Fruit fly (Drosophila melanogaster) whole organism, embryonic: ENCODE results near the gene Nup98-96.

Source experiments
- ATbp ChIP-seq: fragments of 200-800 bp; sonication (Bioruptor generic); optimal IDR thresholded peaks from 2 replicates; lab custom pipeline; 2017; ENCODE audit warnings: missing biosample characterization, mild to moderate bottlenecking, missing genetic modification characterization, missing genetic modification reagents
- Abd-B ChIP-seq: fragments of 200-800 bp; sonication (Bioruptor generic); optimal IDR thresholded peaks from 2 replicates; lab custom pipeline; 2018; ENCODE audit warnings: missing biosample characterization, mild to moderate bottlenecking, missing genetic modification characterization, moderate library complexity
- Awh ChIP-seq: fragments of 200-800 bp; sonication (Bioruptor generic); IDR thresholded peaks from 2 replicates; pipeline ENCODE4, ENCODE4 v1.3.6; 2022; ENCODE audit warnings: missing biosample characterization, missing genetic modification characterization
- Bdp1 ChIP-seq: fragments of 200-800 bp; sonication (Bioruptor generic); optimal IDR thresholded peaks from 3 replicates; lab custom pipeline; 2016; ENCODE audit warnings: missing biosample characterization, missing genetic modification characterization
- CG11723 ChIP-seq: fragments of 200-800 bp; sonication (Bioruptor generic); optimal IDR thresholded peaks from 2 replicates; lab custom pipeline; 2017; ENCODE audit warnings: missing biosample characterization, mild to moderate bottlenecking, missing genetic modification characterization
- CG12071 ChIP-seq: fragments of 200-800 bp; sonication (Bioruptor generic); optimal IDR thresholded peaks from 3 replicates; lab custom pipeline; 2018; ENCODE audit warnings: missing biosample characterization, mild to moderate bottlenecking, missing genetic modification characterization
- CG1233 ChIP-seq: fragments of 200-800 bp; sonication (Bioruptor generic); optimal IDR thresholded peaks from 4 replicates; lab custom pipeline; 2018; ENCODE audit warnings: missing biosample characterization, mild to moderate bottlenecking, missing genetic modification characterization
- CG12769 ChIP-seq: fragments of 200-800 bp; sonication (Bioruptor generic); optimal IDR thresholded peaks from 2 replicates; lab custom pipeline; 2019; ENCODE audit warnings: missing biosample characterization, mild to moderate bottlenecking, missing genetic modification characterization, moderate library complexity
- CG14710 ChIP-seq: fragments of 200-800 bp; sonication (Bioruptor generic); optimal IDR thresholded peaks from 3 replicates; lab custom pipeline; 2019; ENCODE audit warnings: missing biosample characterization, mild to moderate bottlenecking, missing genetic modification characterization, moderate library complexity
- CG2875 ChIP-seq: fragments of 200-800 bp; sonication (Bioruptor generic); optimal IDR thresholded peaks from 2 replicates; lab custom pipeline; 2017; ENCODE audit warnings: missing biosample characterization, mild to moderate bottlenecking, missing genetic modification characterization, missing genetic modification reagents
- CG2889 ChIP-seq: fragments of 200-800 bp; sonication (Bioruptor generic); IDR thresholded peaks from 3 replicates; pipeline ENCODE4 v1.3.6; 2022; ENCODE audit warnings: missing biosample characterization, missing genetic modification characterization
- CG32772 ChIP-seq: fragments of 200-800 bp; sonication (Bioruptor generic); IDR thresholded peaks from 2 replicates; pipeline ENCODE4 v1.3.6; 2022; ENCODE audit warnings: missing biosample characterization, missing genetic modification characterization
- CG4404 ChIP-seq: fragments of 200-800 bp; sonication (Bioruptor generic); IDR thresholded peaks from 2 replicates; pipeline ENCODE4 v1.3.6; 2022; ENCODE audit warnings: missing biosample characterization, missing genetic modification characterization
- CG4424 ChIP-seq: fragments of 200-800 bp; sonication (Bioruptor generic); optimal IDR thresholded peaks from 3 replicates; lab custom pipeline; 2016; ENCODE audit warnings: missing biosample characterization, missing genetic modification characterization
- CG4730 ChIP-seq: fragments of 200-800 bp; sonication (Bioruptor generic); IDR thresholded peaks from 2 replicates; pipeline ENCODE4 v1.3.6; 2022; ENCODE audit warnings: missing biosample characterization, missing genetic modification characterization
- CG6765 ChIP-seq: fragments of 200-800 bp; sonication (Bioruptor generic); optimal IDR thresholded peaks from 3 replicates; lab custom pipeline; 2017; ENCODE audit warnings: missing biosample characterization, mild to moderate bottlenecking, missing genetic modification characterization
- CG7839 ChIP-seq: fragments of 200-800 bp; sonication (Bioruptor generic); optimal IDR thresholded peaks from 3 replicates; lab custom pipeline; 2018; ENCODE audit warnings: missing biosample characterization, mild to moderate bottlenecking, missing genetic modification characterization, moderate library complexity
- CG8944 ChIP-seq: fragments of 200-800 bp; sonication (Bioruptor generic); optimal IDR thresholded peaks from 3 replicates; lab custom pipeline; 2016; ENCODE audit warnings: missing biosample characterization, missing genetic modification characterization
- Chrac-16 ChIP-seq: fragments of 200-800 bp; sonication (Bioruptor generic); optimal IDR thresholded peaks from 3 replicates; lab custom pipeline; 2016; ENCODE audit warnings: missing biosample characterization, missing genetic modification characterization
- Dad ChIP-seq: fragments of 200-800 bp; sonication (Bioruptor generic); optimal IDR thresholded peaks from 3 replicates; lab custom pipeline; 2016; ENCODE audit warnings: missing biosample characterization, missing genetic modification characterization
- Dfd ChIP-seq, 2 experiments: fragments of >200 bp; optimal IDR thresholded peaks; 2 replicates each; lab custom pipeline; 2017; ENCODE audit warnings: missing biosample characterization in 2 of 2, missing genetic modification characterization in 2 of 2
- Eip74EF ChIP-seq, 2 experiments: fragments of 200-800 bp in 1 of 2; fragments of >200 bp in 1 of 2; sonication (Bioruptor generic) in 1 of 2; optimal IDR thresholded peaks; 2 replicates each; lab custom pipeline; 2017 to 2019; ENCODE audit warnings: missing biosample characterization in 2 of 2, missing genetic modification characterization in 2 of 2, mild to moderate bottlenecking in 1 of 2, moderate library complexity in 1 of 2
- H15 ChIP-seq: fragments of 200-800 bp; sonication (Bioruptor generic); IDR thresholded peaks from 3 replicates; pipeline ENCODE4 v1.3.6; 2022; ENCODE audit warnings: missing biosample characterization, missing genetic modification characterization
- H2.0 ChIP-seq: fragments of 200-800 bp; sonication (Bioruptor generic); IDR thresholded peaks from 2 replicates; pipeline ENCODE4 v1.3.6; 2022; ENCODE audit warnings: missing biosample characterization, missing genetic modification characterization
- Lhr ChIP-seq: fragments of 200-800 bp; sonication (Bioruptor generic); optimal IDR thresholded peaks from 3 replicates; lab custom pipeline; 2017; ENCODE audit warnings: mild to moderate bottlenecking, missing biosample characterization, missing genetic modification reagents, missing genetic modification characterization
- Med ChIP-seq: fragments of 200-800 bp; sonication (Bioruptor generic); peaks from one replicate; lab custom pipeline; 2016; ENCODE audit warnings: missing biosample characterization, missing genetic modification characterization, mild to moderate bottlenecking, inconsistent platforms, moderate library complexity
- Mrtf ChIP-seq: fragments of 200-800 bp; sonication (Bioruptor generic); IDR thresholded peaks from 3 replicates; pipeline ENCODE4 v1.3.6; 2022; ENCODE audit warnings: missing biosample characterization, missing genetic modification characterization
- Side ChIP-seq: fragments of 200-800 bp; sonication (Bioruptor generic); optimal IDR thresholded peaks from 2 replicates; lab custom pipeline; 2016; ENCODE audit warnings: missing biosample characterization, missing genetic modification characterization
- Sox102F ChIP-seq: fragments of 200-800 bp; sonication (Bioruptor generic); optimal IDR thresholded peaks from 2 replicates; lab custom pipeline; 2018; ENCODE audit warnings: missing biosample characterization, mild to moderate bottlenecking, missing genetic modification characterization, moderate library complexity
- Tbp ChIP-seq: fragments of >200 bp; optimal IDR thresholded peaks from 2 replicates; lab custom pipeline; 2018; ENCODE audit warnings: missing biosample characterization, missing genetic modification characterization
- Xrp1 ChIP-seq: fragments of 200-800 bp; sonication (Bioruptor generic); IDR thresholded peaks from 2 replicates; pipeline ENCODE4 v1.3.6; 2022; ENCODE audit warnings: missing biosample characterization, missing genetic modification characterization
- abd-A ChIP-seq: fragments of 200-800 bp; sonication (Bioruptor generic); optimal IDR thresholded peaks from 3 replicates; lab custom pipeline; 2019; ENCODE audit warnings: missing biosample characterization, mild to moderate bottlenecking, missing genetic modification characterization, moderate library complexity
- ash1 ChIP-seq: fragments of 200-800 bp; sonication (Bioruptor generic); optimal IDR thresholded peaks from 2 replicates; lab custom pipeline; 2018; ENCODE audit warnings: missing biosample characterization, mild to moderate bottlenecking, missing genetic modification characterization
- br ChIP-seq: fragments of >200 bp; optimal IDR thresholded peaks from 2 replicates; lab custom pipeline; 2017
- cas ChIP-seq: fragments of 200-800 bp; sonication (Bioruptor generic); IDR thresholded peaks from 2 replicates; pipeline ENCODE4 v1.3.6; 2022; ENCODE audit warnings: missing biosample characterization, missing genetic modification characterization
- chm ChIP-seq: fragments of 200-800 bp; sonication (Bioruptor generic); IDR thresholded peaks from 2 replicates; pipeline ENCODE4 v1.3.6; 2022; ENCODE audit warnings: missing biosample characterization, missing genetic modification characterization
- ci ChIP-seq: fragments of 200-800 bp; sonication (Bioruptor generic); IDR thresholded peaks from 3 replicates; pipeline ENCODE4 v1.3.6; 2022; ENCODE audit warnings: missing biosample characterization, missing genetic modification characterization
- cwo ChIP-seq: fragments of 200-800 bp; sonication (Bioruptor generic); optimal IDR thresholded peaks from 3 replicates; lab custom pipeline; 2017; ENCODE audit warnings: missing biosample characterization, missing genetic modification characterization, mild to moderate bottlenecking, moderate library complexity, missing genetic modification reagents
- nmo ChIP-seq: fragments of 200-800 bp; sonication (Bioruptor generic); optimal IDR thresholded peaks from 2 replicates; lab custom pipeline; 2018; ENCODE audit warnings: missing biosample characterization, mild to moderate bottlenecking, missing genetic modification characterization, moderate library complexity
- oc ChIP-seq: fragments of 200-800 bp; sonication (Bioruptor generic); optimal IDR thresholded peaks from 2 replicates; lab custom pipeline; 2018; ENCODE audit warnings: missing biosample characterization, mild to moderate bottlenecking, missing genetic modification characterization, moderate library complexity
- odd ChIP-seq: fragments of 200-800 bp; sonication (Bioruptor generic); optimal IDR thresholded peaks from 2 replicates; lab custom pipeline; 2017; ENCODE audit warnings: missing biosample characterization, mild to moderate bottlenecking, missing genetic modification characterization
- pb ChIP-seq: fragments of 200-800 bp; sonication (Bioruptor generic); optimal IDR thresholded peaks from 3 replicates; lab custom pipeline; 2016; ENCODE audit warnings: missing biosample characterization, missing genetic modification characterization
- rib ChIP-seq: fragments of 200-800 bp; sonication (Bioruptor generic); IDR thresholded peaks from 2 replicates; pipeline ENCODE4 v1.3.6; 2022; ENCODE audit warnings: missing biosample characterization, missing genetic modification characterization
- run ChIP-seq: fragments of 200-800 bp; sonication (Bioruptor generic); optimal IDR thresholded peaks from 3 replicates; lab custom pipeline; 2018; ENCODE audit warnings: missing biosample characterization, mild to moderate bottlenecking, missing genetic modification characterization
- sc ChIP-seq, 3 experiments: fragments of >200 bp in 2 of 3; fragments of 200-800 bp in 1 of 3; sonication (Bioruptor generic) in 1 of 3; optimal IDR thresholded peaks; 2 replicates in 2 of 3; 3 replicates in 1 of 3; lab custom pipeline; 2017; ENCODE audit warnings: mild to moderate bottlenecking in 1 of 3, missing biosample characterization in 1 of 3, missing genetic modification characterization in 1 of 3, missing genetic modification reagents in 1 of 3
- so ChIP-seq: fragments of 200-800 bp; sonication (Bioruptor generic); IDR thresholded peaks from 3 replicates; pipeline ENCODE4 v1.3.6; 2022; ENCODE audit warnings: missing biosample characterization, missing genetic modification characterization
- stc ChIP-seq: fragments of 200-800 bp; sonication (Bioruptor generic); IDR thresholded peaks from 2 replicates; pipeline ENCODE4 v1.3.6; 2022; ENCODE audit warnings: missing biosample characterization, missing genetic modification characterization
- vvl ChIP-seq: fragments of 200-800 bp; sonication (Bioruptor generic); IDR thresholded peaks from 2 replicates; pipeline ENCODE4 v1.3.6; 2022; ENCODE audit warnings: missing biosample characterization, missing genetic modification characterization
- z ChIP-seq: fragments of 200-800 bp; sonication (Bioruptor generic); IDR thresholded peaks from 3 replicates; pipeline ENCODE4 v1.3.6; 2022; ENCODE audit warnings: missing biosample characterization, missing genetic modification characterization

Nup98-96 gene

dm6 chr3R:23736365-23736764, 45.1 kb downstream of the Nup98-96 start:
- TF ChIP-seq CG2875 (GFP tag; lab: Kevin White, UChicago) (no peak), CG32772 (GFP tag; lab: Robert Waterston, UW) (no peak), CG12769 (peak; percentile 59), sc (optimal IDR thresholded peaks at IDR 0.05; lab: Kevin White, UChicago) (no peak), sc (GFP tag; optimal IDR thresholded peaks at IDR 0.05; lab: Kevin White, UChicago) (no peak), br (lab: Kevin White, UChicago) (no peak), Xrp1 (0 out of 2 replicates have a peak, but pooled peaks have one; percentile 16), Med (peak; percentile 65), z (GFP tag; lab: Robert Waterston, UW) (no peak), nmo (GFP tag; lab: Kevin White, UChicago) (no peak), H15 (GFP tag; lab: Robert Waterston, UW) (peak; percentile 42; the same call in 1 of the 3 replicates), CG12071 (GFP tag; lab: Kevin White, UChicago) (peak; percentile 14), CG4404 (GFP tag; lab: Robert Waterston, UW) (no peak), vvl (GFP tag; lab: Robert Waterston, UW) (peak; percentile 62; the same call in 1 of the 2 replicates), H2.0 (GFP tag; lab: Robert Waterston, UW) (no peak), rib (GFP tag; lab: Robert Waterston, UW) (no peak), so (GFP tag; lab: Robert Waterston, UW) (0 out of 3 replicates have a peak, but pooled peaks have one; percentile 21), CG4730 (GFP tag; lab: Robert Waterston, UW) (no peak), abd-A (peak; percentile 62), CG6765 (GFP tag; lab: Kevin White, UChicago) (no peak), run (tag; lab: Kevin White, UChicago) (no peak), Sox102F (GFP tag; lab: Kevin White, UChicago) (no peak), Eip74EF (GFP tag; optimal IDR thresholded peaks at IDR 0.05; lab: Kevin White, UChicago) (peak in 1 of 2 experiments; percentile 16), oc (tag; lab: Kevin White, UChicago) (peak; percentile 17), ATbp (peak; percentile 42), Dfd (GFP tag; optimal IDR thresholded peaks at IDR 0.05; lab: Kevin White, UChicago) (no peak), Awh (GFP tag; lab: Robert Waterston, UW) (peak; percentile 58; the same call in 1 of the 2 replicates), ci (GFP tag; lab: Robert Waterston, UW) (peak; percentile 54; the same call in 1 of the 3 replicates), CG8944 (GFP tag; lab: Kevin White, UChicago) (no peak), CG11723 (GFP tag; lab: Kevin White, UChicago) (no peak), pb (GFP tag; lab: Kevin White, UChicago) (peak; percentile 7), CG7839 (tag; lab: Kevin White, UChicago) (no peak), Mrtf (GFP tag; lab: Robert Waterston, UW) (no peak)

- TF ChIP-seq Med: peak; percentile 46
- no peak for TF ChIP-seq chm (GFP tag; lab: Robert Waterston, UW)
- no peak for TF ChIP-seq oc (tag; lab: Kevin White, UChicago)
- TF ChIP-seq so (GFP tag; lab: Robert Waterston, UW): no peak
- no peak for TF ChIP-seq CG11723 (GFP tag; lab: Kevin White, UChicago)
- TF ChIP-seq Xrp1: no peak
- TF ChIP-seq Bdp1 (GFP tag; lab: Kevin White, UChicago): no peak
- no peak for TF ChIP-seq CG1233 (GFP tag; lab: Kevin White, UChicago)
- peak; percentile 4 for TF ChIP-seq cwo
- TF ChIP-seq cas (GFP tag; lab: Robert Waterston, UW): no peak
- TF ChIP-seq Lhr (GFP tag; lab: Kevin White, UChicago): no peak
- TF ChIP-seq ci (GFP tag; lab: Robert Waterston, UW): 0 out of 3 replicates have a peak, but pooled peaks have one; percentile 10
- no peak for TF ChIP-seq CG14710 (tag; lab: Kevin White, UChicago)
- no peak for TF ChIP-seq Side (GFP tag; lab: Kevin White, UChicago)
- TF ChIP-seq odd (GFP tag; lab: Kevin White, UChicago): no peak
- TF ChIP-seq Tbp (GFP tag; lab: Kevin White, UChicago): peak; percentile 21
- TF ChIP-seq Dad: no peak
- no peak for TF ChIP-seq CG2889 (GFP tag; lab: Robert Waterston, UW)
- no peak for TF ChIP-seq ash1 (GFP tag; lab: Kevin White, UChicago)
- no peak for TF ChIP-seq Abd-B (GFP tag; lab: Kevin White, UChicago)
- no peak for TF ChIP-seq stc
- no peak for TF ChIP-seq Awh (GFP tag; lab: Robert Waterston, UW)
- no peak for TF ChIP-seq z (GFP tag; lab: Robert Waterston, UW)
- no peak for TF ChIP-seq CG4424 (GFP tag; lab: Kevin White, UChicago)
- no peak for TF ChIP-seq Chrac-16 (GFP tag; lab: Kevin White, UChicago)
Observed at dm6 chr3R:23735648-23736047, 45.8 kb downstream of the Nup98-96 start.
